Worm (Caenorhabditis elegans) whole organism, L2 larva: ENCODE results near the gene F56D1.1.

Experiments used
- C34F6.9 ChIP-seq: fragments of 150-350 bp; optimal IDR thresholded peaks from 2 replicates; lab custom pipeline; 2014; ENCODE audit warnings: missing biosample characterization, missing genetic modification characterization
- F13H6.1 ChIP-seq: sonication (generic microtip); optimal IDR thresholded peaks from 2 replicates; lab custom pipeline; 2016; ENCODE audit warnings: missing genetic modification characterization, missing compliant biosample characterization
- Y55F3AM.14 ChIP-seq: fragments of 200-800 bp; sonication (Bioruptor generic); optimal IDR thresholded peaks from 2 replicates; lab custom pipeline; 2018; ENCODE audit warnings: mild to moderate bottlenecking, missing genetic modification characterization, missing compliant biosample characterization
- ZK546.5 ChIP-seq: sonication (generic microtip); optimal IDR thresholded peaks from 2 replicates; lab custom pipeline; 2017; ENCODE audit warnings: missing biosample characterization, missing genetic modification characterization
- alr-1 ChIP-seq: fragments of 150-350 bp; optimal IDR thresholded peaks from 2 replicates; lab custom pipeline; 2014; ENCODE audit warnings: missing biosample characterization, missing genetic modification characterization
- aly-2 ChIP-seq: fragments of 150-350 bp; optimal IDR thresholded peaks from 2 replicates; lab custom pipeline; 2014; ENCODE audit warnings: missing biosample characterization, missing genetic modification characterization
- blmp-1 ChIP-seq: sonication (generic microtip); optimal IDR thresholded peaks from 2 replicates; lab custom pipeline; 2017; ENCODE audit warnings: missing genetic modification characterization, mild to moderate bottlenecking, missing compliant biosample characterization, antibody characterized with exemption, moderate library complexity; ENCODE audit not compliant: insufficient read depth
- ceh-16 ChIP-seq: fragments of 150-350 bp; optimal IDR thresholded peaks from 2 replicates; lab custom pipeline; 2014; ENCODE audit warnings: missing biosample characterization, missing genetic modification characterization
- crh-2 ChIP-seq: sonication (generic microtip); optimal IDR thresholded peaks from 2 replicates; lab custom pipeline; 2017; ENCODE audit warnings: missing biosample characterization, missing genetic modification characterization
- egl-27 ChIP-seq: sonication (generic microtip); optimal IDR thresholded peaks from 3 replicates; lab custom pipeline; 2017; ENCODE audit warnings: missing biosample characterization, missing genetic modification reagents, missing genetic modification characterization
- fos-1 ChIP-seq: fragments of 150-350 bp; optimal IDR thresholded peaks from 2 replicates; lab custom pipeline; 2014; ENCODE audit warnings: missing biosample characterization, missing genetic modification characterization
- gmeb-1 ChIP-seq: fragments of 150-350 bp; optimal IDR thresholded peaks from 2 replicates; lab custom pipeline; 2014; ENCODE audit warnings: missing biosample characterization, missing genetic modification characterization
- lin-13 ChIP-seq: fragments of 150-350 bp; optimal IDR thresholded peaks from 2 replicates; lab custom pipeline; 2014; ENCODE audit warnings: missing biosample characterization, missing genetic modification reagents, missing genetic modification characterization
- lin-39 ChIP-seq: fragments of 150-350 bp; optimal IDR thresholded peaks from 2 replicates; lab custom pipeline; 2014; ENCODE audit warnings: missing biosample characterization, missing genetic modification reagents, missing genetic modification characterization
- lsy-2 ChIP-seq, 2 experiments: fragments of 150-350 bp in 1 of 2; sonication (generic microtip) in 1 of 2; optimal IDR thresholded peaks; 2 replicates each; lab custom pipeline; 2014 to 2017; ENCODE audit warnings: missing biosample characterization in 2 of 2, missing genetic modification characterization in 2 of 2
- mab-5 ChIP-seq: fragments of 150-350 bp; optimal IDR thresholded peaks from 2 replicates; lab custom pipeline; 2014; ENCODE audit warnings: missing biosample characterization, missing genetic modification characterization
- mbf-1 ChIP-seq: sonication (generic microtip); optimal IDR thresholded peaks from 2 replicates; lab custom pipeline; 2017; ENCODE audit warnings: missing biosample characterization, missing genetic modification characterization
- nhr-11 ChIP-seq: fragments of 150-350 bp; optimal IDR thresholded peaks from 2 replicates; lab custom pipeline; 2014; ENCODE audit warnings: missing biosample characterization, missing genetic modification characterization
- nhr-12 ChIP-seq: fragments of 150-350 bp; optimal IDR thresholded peaks from 2 replicates; lab custom pipeline; 2014; ENCODE audit warnings: missing biosample characterization, missing genetic modification characterization
- nhr-129 ChIP-seq: fragments of 150-350 bp; optimal IDR thresholded peaks from 2 replicates; lab custom pipeline; 2014; ENCODE audit warnings: missing biosample characterization, missing genetic modification characterization
- nhr-23 ChIP-seq: fragments of 150-350 bp; optimal IDR thresholded peaks from 2 replicates; lab custom pipeline; 2014; ENCODE audit warnings: missing biosample characterization, missing genetic modification reagents, missing genetic modification characterization
- nhr-6 ChIP-seq: fragments of 150-350 bp; optimal IDR thresholded peaks from 2 replicates; lab custom pipeline; 2014; ENCODE audit warnings: missing biosample characterization, missing genetic modification characterization
- peb-1 ChIP-seq: fragments of 150-350 bp; optimal IDR thresholded peaks from 2 replicates; lab custom pipeline; 2014; ENCODE audit warnings: missing biosample characterization, missing genetic modification characterization
- sem-4 ChIP-seq: fragments of 150-350 bp; optimal IDR thresholded peaks from 2 replicates; lab custom pipeline; 2014; ENCODE audit warnings: missing biosample characterization, missing genetic modification reagents, missing genetic modification characterization
- sma-3 ChIP-seq: sonication (generic microtip); optimal IDR thresholded peaks from 2 replicates; lab custom pipeline; 2016; ENCODE audit warnings: missing genetic modification reagents, missing genetic modification characterization, missing compliant biosample characterization
- sma-9 ChIP-seq, 2 experiments: fragments of 150-350 bp in 1 of 2; sonication (generic microtip) in 1 of 2; optimal IDR thresholded peaks; 2 replicates each; lab custom pipeline; 2014 to 2016; ENCODE audit warnings: missing genetic modification characterization in 2 of 2, mild to moderate bottlenecking in 1 of 2, missing biosample characterization in 1 of 2, missing compliant biosample characterization in 1 of 2, missing genetic modification reagents in 1 of 2, moderate library complexity in 1 of 2
- unc-39 ChIP-seq: fragments of 150-350 bp; optimal IDR thresholded peaks from 2 replicates; lab custom pipeline; 2014; ENCODE audit warnings: missing biosample characterization, missing genetic modification characterization
- unc-55 ChIP-seq: fragments of 150-350 bp; sonication (generic microtip); optimal IDR thresholded peaks from 3 replicates; lab custom pipeline; 2014; ENCODE audit warnings: missing biosample characterization, missing genetic modification reagents, missing genetic modification characterization
- unc-62 ChIP-seq: fragments of 150-350 bp; optimal IDR thresholded peaks from 2 replicates; lab custom pipeline; 2014; ENCODE audit warnings: missing biosample characterization, missing genetic modification reagents, missing genetic modification characterization

F56D1.1 gene

DNA sequence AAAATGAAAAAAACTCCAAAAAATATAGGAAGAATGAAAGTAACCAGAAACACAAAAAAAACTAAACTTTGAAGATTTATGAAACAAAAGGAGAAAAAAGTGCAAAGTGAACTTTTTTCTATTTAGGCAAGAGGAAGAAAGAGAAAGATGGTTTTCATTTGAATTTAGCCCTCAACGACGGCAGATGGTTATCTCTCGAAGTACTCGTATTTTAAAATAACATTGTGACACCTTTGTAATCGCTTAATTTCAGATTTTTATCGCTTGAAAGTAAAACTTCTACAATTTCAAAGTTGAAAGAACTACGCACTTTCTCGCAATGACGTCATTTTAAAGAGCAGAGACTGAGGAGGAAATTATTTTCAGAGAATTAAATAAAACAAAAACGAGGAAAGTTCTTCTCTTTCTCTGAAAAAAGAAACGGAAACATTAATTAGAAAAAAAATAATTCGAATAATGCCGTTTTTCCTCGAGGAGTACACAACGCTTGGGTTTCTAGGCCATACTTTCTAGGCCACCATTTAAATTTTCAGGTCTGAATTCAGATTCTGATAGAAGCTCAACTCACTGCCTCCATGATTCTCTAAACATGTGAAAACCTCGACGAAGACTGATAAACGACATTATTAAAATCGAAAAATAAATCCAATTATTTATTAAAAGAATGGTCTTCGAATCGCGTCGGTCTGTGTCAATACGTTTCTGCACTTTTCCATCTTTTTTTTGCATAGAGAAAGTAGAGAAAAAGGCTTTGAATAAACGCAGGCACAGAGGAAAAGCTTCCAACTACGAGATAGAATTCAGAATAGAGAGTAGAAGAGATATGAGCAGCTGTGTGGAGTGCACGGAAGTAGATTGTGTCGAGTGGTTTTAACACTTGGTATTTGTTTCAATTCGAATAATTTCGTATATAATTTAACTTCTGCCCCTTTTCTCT, 33.3 kb downstream of the F56D1.1 start:
- TF ChIP-seq nhr-129 (tag; lab: Kevin White, UChicago) (peak; percentile 44), lsy-2 (tag; optimal IDR thresholded peaks at IDR 0.05; lab: Kevin White, UChicago) (peak in 1 of 2 experiments; percentile 56), C34F6.9 (tag; lab: Kevin White, UChicago) (peak; percentile 83), aly-2 (no peak), unc-55 (GFP tag; lab: Kevin White, UChicago) (peak; percentile 44), sma-3 (GFP tag; lab: Kevin White, UChicago) (no peak), blmp-1 (tag; lab: Kevin White, UChicago) (peak; percentile 13)
- TF ChIP-seq, all 48 proteins: peak for 5

DNA sequence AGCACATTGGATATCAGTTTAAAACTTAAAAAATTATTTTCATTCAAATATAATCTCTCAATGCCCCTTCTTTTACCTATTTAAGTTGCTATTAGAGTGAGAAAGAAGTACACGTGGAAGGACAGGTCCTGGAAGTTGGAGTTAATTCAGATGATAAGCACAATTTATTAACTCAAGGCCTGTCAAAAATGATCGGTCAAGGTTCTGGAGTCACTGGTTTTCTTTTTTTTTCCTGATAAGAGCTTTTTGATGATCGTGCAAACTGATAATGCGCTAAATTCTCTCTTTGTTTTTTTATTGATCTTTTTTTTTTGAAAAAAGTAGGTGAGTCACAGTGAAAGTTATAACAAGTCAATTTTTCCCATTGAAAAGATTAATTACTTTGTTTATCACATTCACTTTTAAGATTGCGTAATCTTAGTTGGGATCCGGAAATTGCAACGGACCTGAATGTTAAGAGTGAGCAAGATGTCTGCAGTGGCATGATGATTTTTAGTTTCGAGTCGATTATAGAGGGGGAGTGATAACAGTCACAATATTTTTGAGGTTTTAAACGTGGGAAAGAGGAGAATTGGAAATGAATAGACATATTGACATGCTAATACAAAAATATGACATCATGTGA, 34.2 kb downstream of the F56D1.1 start:
- TF ChIP-seq gmeb-1 (tag; lab: Kevin White, UChicago) (peak; percentile 44), unc-39 (tag; lab: Kevin White, UChicago) (no peak), sma-9 (GFP tag; optimal IDR thresholded peaks at IDR 0.05; lab: Kevin White, UChicago) (peak; percentile 36), sma-9 (tag; optimal IDR thresholded peaks at IDR 0.05; lab: Kevin White, UChicago) (no peak), fos-1 (tag; lab: Kevin White, UChicago) (peak; percentile 91), nhr-12 (tag; lab: Kevin White, UChicago) (no peak)

DNA sequence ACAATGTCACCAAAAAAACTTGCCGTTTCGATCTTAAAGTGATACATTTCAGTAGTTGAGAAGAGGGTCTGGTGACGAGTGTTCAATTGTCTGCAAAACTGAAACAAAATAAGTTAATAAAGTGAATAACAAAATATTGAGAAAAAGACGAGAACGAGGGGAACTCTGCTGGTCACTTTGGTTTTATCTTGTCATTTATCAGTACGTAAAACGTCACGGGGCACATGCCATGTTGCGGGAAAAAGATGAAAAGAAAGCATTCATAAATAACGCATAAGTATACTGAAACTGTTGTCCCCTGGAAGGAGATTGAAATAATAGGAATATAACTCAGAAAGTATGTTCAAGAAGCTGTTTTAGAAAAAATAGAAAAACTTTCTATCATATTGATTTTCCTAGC, 36.4 kb downstream of the F56D1.1 start, which contains the start of gene sahd-1:
Gene sahd-1 (minus strand): TSS at position 100 of the 400 bp plus-strand sequence.
- TF ChIP-seq Y55F3AM.14 (GFP tag; lab: Kevin White, UChicago), result no peak
- TF ChIP-seq crh-2 (tag; lab: Kevin White, UChicago), result no peak
- no peak for TF ChIP-seq lin-39 (tag; lab: Kevin White, UChicago)
- no peak for TF ChIP-seq F13H6.1 (tag; lab: Kevin White, UChicago)
- TF ChIP-seq unc-62, result no peak
- TF ChIP-seq nhr-6 (tag; lab: Kevin White, UChicago), result no peak
- no peak for TF ChIP-seq mbf-1 (tag; lab: Kevin White, UChicago)
- TF ChIP-seq fos-1 (tag; lab: Kevin White, UChicago), result peak; percentile 45

DNA sequence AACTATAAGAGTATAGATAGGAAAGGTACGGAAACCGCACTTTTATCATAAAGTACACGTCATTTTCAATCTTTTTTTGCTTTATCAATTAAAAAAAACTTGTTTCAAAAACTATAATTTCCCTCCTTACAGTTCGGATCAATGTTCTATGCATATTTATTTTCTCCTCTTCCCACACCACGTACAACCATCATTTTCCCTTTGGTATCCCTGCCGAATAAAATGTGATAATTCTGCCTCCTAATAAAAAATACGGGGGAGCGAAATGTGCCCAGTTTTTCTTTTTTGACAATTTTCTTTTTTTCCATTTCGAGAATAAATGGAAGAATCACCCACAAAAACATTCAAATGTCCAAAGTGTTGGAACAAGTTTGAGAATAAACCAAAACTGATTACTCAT, 37.1 kb downstream of the F56D1.1 start, which contains the start of gene ZK177.3:
Gene ZK177.3 (plus strand): TSS at position 301 of the 400 bp plus-strand sequence.
- TF ChIP-seq peb-1 (tag; lab: Kevin White, UChicago) (no peak), fos-1 (tag; lab: Kevin White, UChicago) (peak; percentile 43), alr-1 (tag; lab: Kevin White, UChicago) (no peak), Y55F3AM.14 (GFP tag; lab: Kevin White, UChicago) (no peak), gmeb-1 (tag; lab: Kevin White, UChicago) (no peak), lin-13 (GFP tag; lab: Kevin White, UChicago) (no peak)

DNA sequence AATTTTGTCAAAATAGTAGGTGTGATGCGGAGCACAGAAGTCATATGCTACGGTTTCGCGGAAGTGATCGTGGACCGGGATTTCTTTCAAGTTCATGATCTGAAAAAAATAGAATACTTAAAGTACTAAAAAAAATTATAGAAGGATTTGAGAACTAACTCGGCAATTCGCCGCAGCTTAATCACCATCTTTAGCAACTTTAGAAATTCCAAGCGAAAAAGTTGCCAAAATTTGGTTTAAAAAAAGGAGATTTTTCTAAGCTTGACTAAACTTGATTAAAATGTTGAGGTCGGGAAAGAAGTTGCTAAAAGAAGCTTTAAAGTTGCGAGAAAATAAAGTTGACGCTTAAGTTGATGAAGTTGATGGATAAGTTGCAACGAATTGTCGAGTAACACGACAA, 39.2 kb downstream of the F56D1.1 start, which contains the start of gene ZK177.9:
Gene ZK177.9 (minus strand): TSS at position 101 of the 400 bp plus-strand sequence.
- no peak for TF ChIP-seq unc-62
- no peak for TF ChIP-seq nhr-11 (tag; lab: Kevin White, UChicago)
- no peak for TF ChIP-seq nhr-6 (tag; lab: Kevin White, UChicago)
- no peak for TF ChIP-seq unc-55 (GFP tag; lab: Kevin White, UChicago)
- no peak for TF ChIP-seq mab-5 (tag; lab: Kevin White, UChicago)
- no peak for TF ChIP-seq ceh-16
- no peak for TF ChIP-seq nhr-23 (tag; lab: Kevin White, UChicago)
- no peak for TF ChIP-seq egl-27 (tag; lab: Kevin White, UChicago)
- TF ChIP-seq ZK546.5 (tag; lab: Kevin White, UChicago), result no peak
- no peak for TF ChIP-seq sem-4
- TF ChIP-seq lin-39 (tag; lab: Kevin White, UChicago), result no peak
- no peak for TF ChIP-seq nhr-129 (tag; lab: Kevin White, UChicago)
